Fruit fly (Drosophila melanogaster) whole organism, embryonic: Measurements from ENCODE around the gene Cisd2.

ENCODE experiments used
- Ada2b ChIP-seq: fragments of 200-800 bp; sonication (Bioruptor generic); IDR thresholded peaks from 2 replicates; pipeline ENCODE4 v1.3.6; 2022; ENCODE audit warnings: missing biosample characterization, missing genetic modification characterization
- Antp ChIP-seq: fragments of 200-800 bp; sonication (Bioruptor generic); optimal IDR thresholded peaks from 3 replicates; lab custom pipeline; 2016; ENCODE audit warnings: missing biosample characterization, missing genetic modification characterization
- Atf-2 ChIP-seq: fragments of 200-800 bp; sonication (Bioruptor generic); optimal IDR thresholded peaks from 2 replicates; lab custom pipeline; 2016; ENCODE audit warnings: missing biosample characterization, missing genetic modification characterization
- CG10565 ChIP-seq: fragments of 200-800 bp; sonication (Bioruptor generic); optimal IDR thresholded peaks from 3 replicates; lab custom pipeline; 2016; ENCODE audit warnings: missing biosample characterization, mild to moderate bottlenecking, missing genetic modification characterization
- CG10959 ChIP-seq: fragments of 200-800 bp; sonication (Bioruptor generic); IDR thresholded peaks from 2 replicates; pipeline ENCODE4 v1.3.6; 2022; ENCODE audit warnings: missing biosample characterization, missing genetic modification characterization
- CG11093 ChIP-seq: fragments of 200-800 bp; sonication (Bioruptor generic); IDR thresholded peaks from 3 replicates; pipeline ENCODE4 v1.3.6; 2022; ENCODE audit warnings: missing biosample characterization, missing genetic modification characterization
- CG12219 ChIP-seq: fragments of 200-800 bp; sonication (Bioruptor generic); optimal IDR thresholded peaks from 3 replicates; lab custom pipeline; 2018; ENCODE audit warnings: missing biosample characterization, mild to moderate bottlenecking, missing genetic modification characterization
- CG12659 ChIP-seq: fragments of 200-800 bp; sonication (Bioruptor generic); optimal IDR thresholded peaks from 3 replicates; lab custom pipeline; 2017; ENCODE audit warnings: mild to moderate bottlenecking, missing biosample characterization, missing genetic modification reagents, missing genetic modification characterization
- CG12744 ChIP-seq: fragments of 200-800 bp; sonication (Bioruptor generic); optimal IDR thresholded peaks from 2 replicates; lab custom pipeline; 2016; ENCODE audit warnings: missing biosample characterization, missing genetic modification characterization
- CG15514 ChIP-seq: fragments of 200-800 bp; sonication (Bioruptor generic); optimal IDR thresholded peaks from 3 replicates; lab custom pipeline; 2017; ENCODE audit warnings: missing biosample characterization, missing genetic modification characterization, mild to moderate bottlenecking, moderate library complexity, missing genetic modification reagents
- CG17328 ChIP-seq: fragments of 200-800 bp; sonication (Bioruptor generic); IDR thresholded peaks from 2 replicates; pipeline ENCODE4 v1.3.6; 2022; ENCODE audit warnings: missing biosample characterization, missing genetic modification characterization
- CG17361 ChIP-seq: fragments of 200-800 bp; sonication (Bioruptor generic); IDR thresholded peaks from 3 replicates; pipeline ENCODE4 v1.3.6; 2022; ENCODE audit warnings: missing biosample characterization, missing genetic modification characterization
- CG18262 ChIP-seq: fragments of 200-800 bp; optimal IDR thresholded peaks from 3 replicates; lab custom pipeline; 2019; ENCODE audit warnings: missing biosample characterization, mild to moderate bottlenecking, missing genetic modification characterization, moderate library complexity
- CG30431 ChIP-seq: fragments of 200-800 bp; sonication (Bioruptor generic); optimal IDR thresholded peaks from 2 replicates; lab custom pipeline; 2017; ENCODE audit warnings: missing biosample characterization, missing genetic modification characterization
- CG32532 ChIP-seq: fragments of 200-800 bp; sonication (Bioruptor generic); IDR thresholded peaks from 2 replicates; pipeline ENCODE4 v1.3.6; 2022; ENCODE audit warnings: missing biosample characterization, missing genetic modification characterization
- CG34376 ChIP-seq: fragments of 200-800 bp; sonication (Bioruptor generic); optimal IDR thresholded peaks from 2 replicates; lab custom pipeline; 2018; ENCODE audit warnings: missing biosample characterization, mild to moderate bottlenecking, missing genetic modification characterization
- CG4404 ChIP-seq: fragments of 200-800 bp; sonication (Bioruptor generic); IDR thresholded peaks from 2 replicates; pipeline ENCODE4 v1.3.6; 2022; ENCODE audit warnings: missing biosample characterization, missing genetic modification characterization
- CG6175 ChIP-seq: fragments of 200-800 bp; sonication (Bioruptor generic); IDR thresholded peaks from 3 replicates; pipeline ENCODE4 v1.3.6; 2022; ENCODE audit warnings: missing biosample characterization, missing genetic modification characterization
- CG6689 ChIP-seq: fragments of 200-800 bp; sonication (Bioruptor generic); IDR thresholded peaks from 2 replicates; pipeline ENCODE4 v1.3.6; 2022; ENCODE audit warnings: missing biosample characterization, missing genetic modification characterization
- CG7357 ChIP-seq: fragments of 200-800 bp; sonication (Bioruptor generic); IDR thresholded peaks from 3 replicates; pipeline ENCODE4 v1.3.6; 2022; ENCODE audit warnings: missing biosample characterization, missing genetic modification characterization
- CG7556 ChIP-seq: fragments of 200-800 bp; sonication (Bioruptor generic); optimal IDR thresholded peaks from 2 replicates; lab custom pipeline; 2017; ENCODE audit warnings: missing biosample characterization, mild to moderate bottlenecking, missing genetic modification characterization
- CG9437 ChIP-seq: fragments of 200-800 bp; sonication (Bioruptor generic); optimal IDR thresholded peaks from 2 replicates; lab custom pipeline; 2018; ENCODE audit warnings: missing biosample characterization, mild to moderate bottlenecking, missing genetic modification characterization
- CTCF ChIP-seq: fragments of 200-800 bp; sonication (Bioruptor generic); optimal IDR thresholded peaks from 2 replicates; lab custom pipeline; 2017; ENCODE audit warnings: missing biosample characterization, mild to moderate bottlenecking, missing genetic modification characterization, moderate library complexity
- CrebB ChIP-seq: fragments of 200-800 bp; sonication (Bioruptor generic); optimal IDR thresholded peaks from 3 replicates; lab custom pipeline; 2018; ENCODE audit warnings: missing biosample characterization, mild to moderate bottlenecking, missing genetic modification characterization
- D ChIP-seq, 2 experiments: fragments of 200-800 bp in 1 of 2; fragments of >200 bp in 1 of 2; sonication (Bioruptor generic) in 1 of 2; optimal IDR thresholded peaks; 2 replicates in 1 of 2; 3 replicates in 1 of 2; lab custom pipeline; 2017; ENCODE audit warnings: mild to moderate bottlenecking in 1 of 2, missing biosample characterization in 1 of 2, missing genetic modification characterization in 1 of 2, missing genetic modification reagents in 1 of 2
- H2.0 ChIP-seq: fragments of 200-800 bp; sonication (Bioruptor generic); IDR thresholded peaks from 2 replicates; pipeline ENCODE4 v1.3.6; 2022; ENCODE audit warnings: missing biosample characterization, missing genetic modification characterization
- HmgD ChIP-seq: fragments of 200-800 bp; sonication (Bioruptor generic); optimal IDR thresholded peaks from 3 replicates; lab custom pipeline; 2016; ENCODE audit warnings: missing biosample characterization, missing genetic modification characterization
- Hr51 ChIP-seq, 2 experiments: fragments of 200-800 bp; sonication (Bioruptor generic); optimal IDR thresholded peaks; 2 replicates in 1 of 2; 3 replicates in 1 of 2; lab custom pipeline; 2016 to 2018; ENCODE audit warnings: missing biosample characterization in 2 of 2, missing genetic modification characterization in 2 of 2, mild to moderate bottlenecking in 1 of 2, moderate library complexity in 1 of 2
- Jarid2 ChIP-seq: fragments of 200-800 bp; sonication (Bioruptor generic); optimal IDR thresholded peaks from 3 replicates; lab custom pipeline; 2017; ENCODE audit warnings: mild to moderate bottlenecking, missing biosample characterization, missing genetic modification reagents, missing genetic modification characterization
- Meics ChIP-seq: fragments of 200-800 bp; sonication (Bioruptor generic); optimal IDR thresholded peaks from 2 replicates; lab custom pipeline; 2017; ENCODE audit warnings: missing biosample characterization, mild to moderate bottlenecking, missing genetic modification characterization
- NC2β ChIP-seq: fragments of 200-800 bp; sonication (Bioruptor generic); optimal IDR thresholded peaks from 2 replicates; lab custom pipeline; 2016; ENCODE audit warnings: missing biosample characterization, missing genetic modification characterization
- NFAT ChIP-seq: fragments of 200-800 bp; sonication (Bioruptor generic); IDR thresholded peaks from 2 replicates; pipeline ENCODE4 v1.3.6; 2022; ENCODE audit warnings: missing biosample characterization, missing genetic modification characterization
- Nf-YB ChIP-seq: fragments of 200-800 bp; sonication (Bioruptor generic); optimal IDR thresholded peaks from 3 replicates; lab custom pipeline; 2019; ENCODE audit warnings: missing biosample characterization, mild to moderate bottlenecking, missing genetic modification characterization, moderate library complexity
- Scr ChIP-seq: fragments of 200-800 bp; sonication (Bioruptor generic); IDR thresholded peaks from 2 replicates; pipeline ENCODE4 v1.3.6; 2022; ENCODE audit warnings: missing biosample characterization, missing genetic modification characterization; ENCODE audit not compliant: partially characterized antibody
- Side ChIP-seq: fragments of 200-800 bp; sonication (Bioruptor generic); optimal IDR thresholded peaks from 2 replicates; lab custom pipeline; 2016; ENCODE audit warnings: missing biosample characterization, missing genetic modification characterization
- ara ChIP-seq: fragments of 200-800 bp; sonication (Bioruptor generic); IDR thresholded peaks from 2 replicates; pipeline ENCODE4 v1.3.6; 2022; ENCODE audit warnings: missing biosample characterization, missing genetic modification characterization
- cg ChIP-seq: fragments of 200-800 bp; sonication (Bioruptor generic); optimal IDR thresholded peaks from 3 replicates; lab custom pipeline; 2019; ENCODE audit warnings: missing biosample characterization, mild to moderate bottlenecking, missing genetic modification characterization, moderate library complexity
- chm ChIP-seq: fragments of 200-800 bp; sonication (Bioruptor generic); IDR thresholded peaks from 2 replicates; pipeline ENCODE4 v1.3.6; 2022; ENCODE audit warnings: missing biosample characterization, missing genetic modification characterization
- corto ChIP-seq: fragments of 200-800 bp; sonication (Bioruptor generic); optimal IDR thresholded peaks from 2 replicates; lab custom pipeline; 2016; ENCODE audit warnings: missing biosample characterization, mild to moderate bottlenecking, missing genetic modification characterization, moderate library complexity
- eve ChIP-seq, 2 experiments: fragments of >200 bp; optimal IDR thresholded peaks; 2 replicates each; lab custom pipeline; 2017; ENCODE audit warnings: missing biosample characterization in 2 of 2, missing genetic modification characterization in 2 of 2
- insv ChIP-seq, 2 experiments: fragments of 200-800 bp; sonication (Bioruptor generic); optimal IDR thresholded peaks; 3 replicates each; lab custom pipeline; 2016 to 2018; ENCODE audit warnings: missing biosample characterization in 2 of 2, missing genetic modification characterization in 2 of 2
- maf-S ChIP-seq: fragments of 200-800 bp; sonication (Bioruptor generic); optimal IDR thresholded peaks from 2 replicates; lab custom pipeline; 2016; ENCODE audit warnings: missing biosample characterization, missing genetic modification characterization
- nmo ChIP-seq: fragments of 200-800 bp; sonication (Bioruptor generic); optimal IDR thresholded peaks from 2 replicates; lab custom pipeline; 2018; ENCODE audit warnings: missing biosample characterization, mild to moderate bottlenecking, missing genetic modification characterization, moderate library complexity
- pb ChIP-seq: fragments of 200-800 bp; sonication (Bioruptor generic); optimal IDR thresholded peaks from 3 replicates; lab custom pipeline; 2016; ENCODE audit warnings: missing biosample characterization, missing genetic modification characterization
- stwl ChIP-seq: fragments of 200-800 bp; sonication (Bioruptor generic); optimal IDR thresholded peaks from 3 replicates; lab custom pipeline; 2018; ENCODE audit warnings: missing biosample characterization, mild to moderate bottlenecking, missing genetic modification characterization, moderate library complexity
- sug ChIP-seq: fragments of 200-800 bp; optimal IDR thresholded peaks from 2 replicates; lab custom pipeline; 2019; ENCODE audit warnings: missing biosample characterization, mild to moderate bottlenecking, missing genetic modification characterization, moderate library complexity
- tap ChIP-seq: fragments of 200-800 bp; optimal IDR thresholded peaks from 3 replicates; lab custom pipeline; 2019; ENCODE audit warnings: missing biosample characterization, mild to moderate bottlenecking, missing genetic modification characterization, moderate library complexity
- tgo ChIP-seq: fragments of 200-800 bp; sonication (Bioruptor generic); IDR thresholded peaks from 3 replicates; pipeline ENCODE4 v1.3.6; 2022; ENCODE audit warnings: missing biosample characterization, missing genetic modification characterization
- tup ChIP-seq: fragments of 200-800 bp; sonication (Bioruptor generic); optimal IDR thresholded peaks from 2 replicates; lab custom pipeline; 2016; ENCODE audit warnings: missing biosample characterization, mild to moderate bottlenecking, missing genetic modification characterization, moderate library complexity
- unpg ChIP-seq: fragments of 200-800 bp; sonication (Bioruptor generic); optimal IDR thresholded peaks from 3 replicates; lab custom pipeline; 2018; ENCODE audit warnings: missing biosample characterization, mild to moderate bottlenecking, missing genetic modification characterization, moderate library complexity
- wdn ChIP-seq: fragments of 200-800 bp; sonication (Bioruptor generic); IDR thresholded peaks from 2 replicates; pipeline ENCODE4 v1.3.6; 2022; ENCODE audit warnings: missing biosample characterization, missing genetic modification characterization
- z ChIP-seq: fragments of 200-800 bp; sonication (Bioruptor generic); IDR thresholded peaks from 3 replicates; pipeline ENCODE4 v1.3.6; 2022; ENCODE audit warnings: missing biosample characterization, missing genetic modification characterization

The Cisd2 gene

DNA sequence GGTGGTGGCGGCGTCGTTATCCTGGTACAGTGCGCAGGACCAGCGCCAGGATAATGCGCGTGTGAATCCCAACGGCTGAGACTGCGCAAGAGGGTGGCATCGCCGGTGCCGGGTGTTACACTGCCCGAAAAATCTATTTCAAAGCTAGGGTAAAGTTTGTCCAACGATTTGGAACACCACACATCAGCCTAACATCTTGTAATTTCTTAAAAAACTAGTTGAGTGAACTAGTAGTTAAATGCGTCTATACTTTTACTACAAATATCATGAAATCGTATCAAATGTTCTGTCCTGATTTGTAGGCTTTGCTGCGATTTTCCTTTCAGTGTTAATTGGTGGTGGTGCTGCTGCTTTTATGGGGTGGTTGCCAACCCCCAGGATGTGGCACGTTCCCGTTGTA lies 41.8 kb upstream of the Cisd2 start (continued):
- no peak for TF ChIP-seq eve (GFP tag; optimal IDR thresholded peaks at IDR 0.05; lab: Kevin White, UChicago)
- TF ChIP-seq sug (tag; lab: Kevin White, UChicago): no peak
- TF ChIP-seq H2.0 (GFP tag; lab: Robert Waterston, UW): peak; percentile 19; the same call in 1 of the 2 replicates
- no peak for TF ChIP-seq CG34376 (GFP tag; lab: Kevin White, UChicago)
- TF ChIP-seq Meics (GFP tag; lab: Kevin White, UChicago): no peak
- no peak for TF ChIP-seq corto
- TF ChIP-seq Side (GFP tag; lab: Kevin White, UChicago): no peak
- no peak for TF ChIP-seq CG10565 (GFP tag; lab: Kevin White, UChicago)
- no peak for TF ChIP-seq CG11093 (GFP tag; lab: Robert Waterston, UW)
- no peak for TF ChIP-seq maf-S
- peak; percentile 60 for TF ChIP-seq CG7556
- TF ChIP-seq CG6689 (GFP tag; lab: Robert Waterston, UW): peak; percentile 46
- TF ChIP-seq CG18262: peak; percentile 78
- no peak for TF ChIP-seq stwl (tag; lab: Kevin White, UChicago)
- peak; percentile 23 for TF ChIP-seq tap (tag; lab: Kevin White, UChicago)
- TF ChIP-seq Nf-YB (GFP tag; lab: Kevin White, UChicago): no peak
- TF ChIP-seq CG12659 (GFP tag; lab: Kevin White, UChicago): no peak
- TF ChIP-seq CG6175 (GFP tag; lab: Robert Waterston, UW): no peak
- TF ChIP-seq CrebB: no peak
- TF ChIP-seq CG12219 (GFP tag; lab: Kevin White, UChicago): peak; percentile 5
- TF ChIP-seq Scr (GFP tag; lab: Robert Waterston, UW): no peak
- no peak for TF ChIP-seq chm
- peak; percentile 58; the same call in 2 of the 3 replicates for TF ChIP-seq CG17361 (GFP tag; lab: Robert Waterston, UW)
- no peak for TF ChIP-seq CG15514 (GFP tag; lab: Kevin White, UChicago)
- no peak for TF ChIP-seq Ada2b
- no peak for TF ChIP-seq D (optimal IDR thresholded peaks at IDR 0.05; lab: Kevin White, UChicago)
- peak; percentile 46 for TF ChIP-seq D (GFP tag; optimal IDR thresholded peaks at IDR 0.05; lab: Kevin White, UChicago)
- no peak for TF ChIP-seq CG9437 (GFP tag; lab: Kevin White, UChicago)
- peak; percentile 21 for TF ChIP-seq Antp (GFP tag; lab: Kevin White, UChicago)
- TF ChIP-seq CG32532 (GFP tag; lab: Robert Waterston, UW): no peak
- peak; percentile 42 for TF ChIP-seq unpg
- TF ChIP-seq pb (GFP tag; lab: Kevin White, UChicago): no peak
- no peak for TF ChIP-seq HmgD (GFP tag; lab: Kevin White, UChicago)
- no peak for TF ChIP-seq wdn
- TF ChIP-seq NFAT (GFP tag; lab: Robert Waterston, UW): no peak
- TF ChIP-seq Jarid2 (GFP tag; lab: Kevin White, UChicago): no peak
- no peak for TF ChIP-seq CG7357 (GFP tag; lab: Robert Waterston, UW)
- TF ChIP-seq NC2β (GFP tag; lab: Kevin White, UChicago): peak; percentile 54
- no peak for TF ChIP-seq CG4404 (GFP tag; lab: Robert Waterston, UW)
- no peak for TF ChIP-seq Atf-2 (GFP tag; lab: Kevin White, UChicago)
- TF ChIP-seq tup (GFP tag; lab: Kevin White, UChicago): no peak
- peak; percentile 53 for TF ChIP-seq CG10959 (GFP tag; lab: Robert Waterston, UW)
- TF ChIP-seq nmo (GFP tag; lab: Kevin White, UChicago): peak; percentile 43
- no peak for TF ChIP-seq CTCF (GFP tag; lab: Kevin White, UChicago)
- TF ChIP-seq Hr51 (GFP tag; optimal IDR thresholded peaks at IDR 0.05; lab: Kevin White, UChicago): peak in 1 of 2 experiments; percentile 21
- peak; percentile 63 for TF ChIP-seq ara (GFP tag; lab: Robert Waterston, UW)
- TF ChIP-seq z (GFP tag; lab: Robert Waterston, UW): no peak
- TF ChIP-seq insv (GFP tag; optimal IDR thresholded peaks at IDR 0.05; lab: Kevin White, UChicago): no peak
- no peak for TF ChIP-seq tgo (GFP tag; lab: Robert Waterston, UW)
- peak; percentile 43; the same call in 1 of the 2 replicates for TF ChIP-seq CG17328 (GFP tag; lab: Robert Waterston, UW)
- no peak for TF ChIP-seq CG12744 (GFP tag; lab: Kevin White, UChicago)
- no peak for TF ChIP-seq cg
- peak; percentile 35 for TF ChIP-seq CG30431
